Fruit fly (Drosophila melanogaster): ENCODE measurements around the gene Mst57Db.
A peak's percentile ranks its signal among the peaks of the same experiment; 100 is the strongest.

Gene Mst57Db

dm6 chr3R:25782855-25783424, 47.8 kb downstream of the Mst57Db start:
- TF ChIP-seq psq (GFP tag; optimal IDR thresholded peaks at IDR 0.05) (no peak), OdsH (GFP tag; optimal IDR thresholded peaks at IDR 0.05) (no peak), h (GFP tag; optimal IDR thresholded peaks at IDR 0.05) (no peak), Myc (optimal IDR thresholded peaks at IDR 0.05) (no peak), jim (GFP tag; optimal IDR thresholded peaks at IDR 0.05) (no peak), Dif (GFP tag; optimal IDR thresholded peaks at IDR 0.05; ENCODE audit: partially characterized antibody) (peak; percentile 63), HLH106 (tag; optimal IDR thresholded peaks at IDR 0.05) (no peak), CrebA (GFP tag; optimal IDR thresholded peaks at IDR 0.05; ENCODE audit: borderline replicate concordance) (no peak), dsf (GFP tag; optimal IDR thresholded peaks at IDR 0.05; ENCODE audit: borderline replicate concordance) (no peak), pan (optimal IDR thresholded peaks at IDR 0.05) (no peak), dmrt93B (GFP tag; optimal IDR thresholded peaks at IDR 0.05) (no peak), CG9705 (GFP tag; optimal IDR thresholded peaks at IDR 0.05) (no peak), br (GFP tag; optimal IDR thresholded peaks at IDR 0.05) (no peak), lola (GFP tag; optimal IDR thresholded peaks at IDR 0.05) (no peak), dl (GFP tag; optimal IDR thresholded peaks at IDR 0.05; ENCODE audit: insufficient read depth in 1 of 2, partially characterized antibody in 2 of 2) (peak in 1 of 2 experiments; percentile 1), usp (GFP tag; optimal IDR thresholded peaks at IDR 0.05) (no peak), sv (GFP tag; optimal IDR thresholded peaks at IDR 0.05) (no peak)
